Worm (Caenorhabditis elegans) whole organism, mixed stage, embryonic: ENCODE data around the gene gst-20.
A peak's percentile ranks its signal among the peaks of the same experiment; 100 is the strongest.

Experiments used
- ces-1 ChIP-seq: fragments of 150-350 bp; optimal IDR thresholded peaks from 2 replicates; lab custom pipeline; 2014; ENCODE audit warnings: missing biosample characterization, missing genetic modification reagents, missing genetic modification characterization
- cnd-1 ChIP-seq: fragments of 200-800 bp; sonication (Bioruptor generic); optimal IDR thresholded peaks from 2 replicates; lab custom pipeline; 2018; ENCODE audit warnings: mild to moderate bottlenecking, missing genetic modification characterization, missing compliant biosample characterization
- nhr-237 ChIP-seq: fragments of 150-350 bp; optimal IDR thresholded peaks from 2 replicates; lab custom pipeline; 2014; ENCODE audit warnings: missing biosample characterization, missing genetic modification characterization
- nhr-28 ChIP-seq: fragments of 150-350 bp; optimal IDR thresholded peaks from 2 replicates; lab custom pipeline; 2014; ENCODE audit warnings: missing biosample characterization, missing genetic modification characterization
- pha-4 ChIP-seq: fragments of 150-350 bp; optimal IDR thresholded peaks from 2 replicates; lab custom pipeline; 2018; ENCODE audit warnings: missing biosample characterization, missing genetic modification reagents, missing genetic modification characterization
- snpc-4 ChIP-seq: fragments of 150-350 bp; optimal IDR thresholded peaks from 2 replicates; lab custom pipeline; 2014; ENCODE audit warnings: missing biosample characterization, missing genetic modification characterization
- ztf-11 ChIP-seq: fragments of 150-350 bp; optimal IDR thresholded peaks from 2 replicates; lab custom pipeline; 2014; ENCODE audit warnings: missing biosample characterization, missing genetic modification characterization

DNA sequence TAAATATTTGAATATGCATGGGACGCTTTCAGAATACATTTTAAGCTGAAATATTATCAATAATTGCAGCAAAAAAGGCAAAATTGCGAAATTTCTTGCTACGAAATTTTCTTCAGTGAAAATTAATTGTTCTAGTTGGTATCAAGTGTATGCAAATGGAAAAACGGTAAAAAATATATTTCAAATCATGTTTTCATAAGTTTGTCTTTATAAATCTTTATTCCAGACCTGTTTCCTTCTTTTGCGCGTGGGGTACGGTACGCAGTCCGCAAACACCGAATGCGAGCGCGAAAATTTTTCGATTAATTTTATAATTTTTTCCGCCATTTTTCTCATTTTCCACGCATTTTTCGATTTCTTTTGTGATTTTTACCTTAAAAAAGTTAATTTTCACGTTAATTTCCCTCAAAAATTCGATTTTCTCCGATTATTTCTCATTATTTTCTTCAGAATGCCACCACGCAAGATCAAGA lies 13.1 kb downstream of the gst-20 start, which contains the start of the genes fbxc-23 and csc-1:
- TF ChIP-seq ces-1 (GFP tag; lab: Kevin White, UChicago) (peak; percentile 71), pha-4 (tag; lab: Kevin White, UChicago) (no peak), nhr-237 (peak; percentile 11), cnd-1 (tag; lab: Kevin White, UChicago) (no peak), nhr-28 (tag; lab: Kevin White, UChicago) (no peak), snpc-4 (tag; lab: Kevin White, UChicago) (no peak), ztf-11 (no peak)
